Fruit fly (Drosophila melanogaster) whole organism, embryonic: ENCODE measurements around the gene CG13086.

Source experiments
- B-H2 ChIP-seq: fragments of 200-800 bp; sonication (Bioruptor generic); optimal IDR thresholded peaks from 2 replicates; lab custom pipeline; 2018; ENCODE audit warnings: missing biosample characterization, mild to moderate bottlenecking, missing genetic modification characterization
- CG11247 ChIP-seq: fragments of 200-800 bp; sonication (Bioruptor generic); IDR thresholded peaks from 2 replicates; pipeline ENCODE4 v1.3.6; 2022; ENCODE audit warnings: missing biosample characterization, missing genetic modification characterization
- CG11456 ChIP-seq: fragments of 200-800 bp; sonication (Bioruptor generic); IDR thresholded peaks from 3 replicates; pipeline ENCODE4 v1.3.6; 2022; ENCODE audit warnings: missing biosample characterization, missing genetic modification characterization
- CG11695 ChIP-seq: fragments of 200-800 bp; sonication (Bioruptor generic); IDR thresholded peaks from 3 replicates; pipeline ENCODE4 v1.3.6; 2022; ENCODE audit warnings: missing biosample characterization, missing genetic modification characterization
- CG13123 ChIP-seq: fragments of 200-800 bp; sonication (Bioruptor generic); optimal IDR thresholded peaks from 2 replicates; lab custom pipeline; 2016; ENCODE audit warnings: missing biosample characterization, missing genetic modification characterization
- CG16815 ChIP-seq: fragments of 200-800 bp; sonication (Bioruptor generic); optimal IDR thresholded peaks from 3 replicates; lab custom pipeline; 2017; ENCODE audit warnings: missing biosample characterization, mild to moderate bottlenecking, missing genetic modification characterization
- CG17612 ChIP-seq: fragments of 200-800 bp; sonication (Bioruptor generic); IDR thresholded peaks from 2 replicates; pipeline ENCODE4 v1.3.6; 2022; ENCODE audit warnings: missing biosample characterization, missing genetic modification characterization
- CG3726 ChIP-seq: fragments of 200-800 bp; sonication (Bioruptor generic); IDR thresholded peaks from 3 replicates; pipeline ENCODE4, ENCODE4 v1.3.6; 2022; ENCODE audit warnings: missing biosample characterization, missing genetic modification characterization
- CG6254 ChIP-seq: fragments of 200-800 bp; sonication (Bioruptor generic); optimal IDR thresholded peaks from 3 replicates; lab custom pipeline; 2017; ENCODE audit warnings: mild to moderate bottlenecking, missing biosample characterization, missing genetic modification reagents, missing genetic modification characterization
- CG9727 ChIP-seq: fragments of 200-800 bp; sonication (Bioruptor generic); optimal IDR thresholded peaks from 3 replicates; lab custom pipeline; 2017; ENCODE audit warnings: missing biosample characterization, mild to moderate bottlenecking, missing genetic modification characterization
- CG9797 ChIP-seq: fragments of 200-800 bp; sonication (Bioruptor generic); optimal IDR thresholded peaks from 3 replicates; lab custom pipeline; 2018; ENCODE audit warnings: missing biosample characterization, mild to moderate bottlenecking, missing genetic modification characterization
- CG9817 ChIP-seq: fragments of 200-800 bp; sonication (Bioruptor generic); optimal IDR thresholded peaks from 2 replicates; lab custom pipeline; 2018; ENCODE audit warnings: missing biosample characterization, mild to moderate bottlenecking, missing genetic modification characterization, moderate library complexity
- CG9932 ChIP-seq: fragments of 200-800 bp; sonication (Bioruptor generic); IDR thresholded peaks from 2 replicates; pipeline ENCODE4 v1.3.6; 2022; ENCODE audit warnings: missing biosample characterization, missing genetic modification characterization
- Chrac-16 ChIP-seq: fragments of 200-800 bp; sonication (Bioruptor generic); optimal IDR thresholded peaks from 3 replicates; lab custom pipeline; 2016; ENCODE audit warnings: missing biosample characterization, missing genetic modification characterization
- Dad ChIP-seq: fragments of 200-800 bp; sonication (Bioruptor generic); optimal IDR thresholded peaks from 3 replicates; lab custom pipeline; 2016; ENCODE audit warnings: missing biosample characterization, missing genetic modification characterization
- Dfd ChIP-seq, 2 experiments: fragments of >200 bp; optimal IDR thresholded peaks; 2 replicates each; lab custom pipeline; 2017; ENCODE audit warnings: missing biosample characterization in 2 of 2, missing genetic modification characterization in 2 of 2
- Ets97D ChIP-seq: fragments of 200-800 bp; sonication (Bioruptor generic); optimal IDR thresholded peaks from 3 replicates; lab custom pipeline; 2016; ENCODE audit warnings: missing biosample characterization, missing genetic modification characterization
- Hmr ChIP-seq: fragments of 200-800 bp; sonication (Bioruptor generic); optimal IDR thresholded peaks from 3 replicates; lab custom pipeline; 2017; ENCODE audit warnings: mild to moderate bottlenecking, missing biosample characterization, missing genetic modification reagents, missing genetic modification characterization
- Hr3 ChIP-seq: fragments of 200-800 bp; sonication (Bioruptor generic); optimal IDR thresholded peaks from 3 replicates; lab custom pipeline; 2016; ENCODE audit warnings: missing biosample characterization, missing genetic modification characterization
- Hr39 ChIP-seq: fragments of >200 bp; optimal IDR thresholded peaks from 2 replicates; lab custom pipeline; 2017
- Hr51 ChIP-seq, 2 experiments: fragments of 200-800 bp; sonication (Bioruptor generic); optimal IDR thresholded peaks; 2 replicates in 1 of 2; 3 replicates in 1 of 2; lab custom pipeline; 2016 to 2018; ENCODE audit warnings: missing biosample characterization in 2 of 2, missing genetic modification characterization in 2 of 2, mild to moderate bottlenecking in 1 of 2, moderate library complexity in 1 of 2
- Mad ChIP-seq: fragments of 200-800 bp; sonication (Bioruptor generic); optimal IDR thresholded peaks from 2 replicates; lab custom pipeline; 2016; ENCODE audit warnings: missing biosample characterization, missing genetic modification characterization
- Opbp ChIP-seq: fragments of 200-800 bp; sonication (Bioruptor generic); IDR thresholded peaks from 3 replicates; pipeline ENCODE4 v1.3.6; 2022; ENCODE audit warnings: missing biosample characterization, missing genetic modification characterization; ENCODE audit not compliant: partially characterized antibody
- Stat92E ChIP-seq, 3 experiments: fragments of >200 bp in 2 of 3; fragments of 200-800 bp in 1 of 3; sonication (Bioruptor generic) in 1 of 3; optimal IDR thresholded peaks; 2 replicates each; lab custom pipeline; 2017 to 2019; ENCODE audit warnings: missing biosample characterization in 3 of 3, missing genetic modification characterization in 3 of 3, mild to moderate bottlenecking in 1 of 3, moderate library complexity in 1 of 3
- Xbp1 ChIP-seq: fragments of 200-800 bp; sonication (Bioruptor generic); optimal IDR thresholded peaks from 3 replicates; lab custom pipeline; 2016; ENCODE audit warnings: missing biosample characterization, mild to moderate bottlenecking, missing genetic modification characterization
- bcd ChIP-seq: fragments of 200-800 bp; sonication (Bioruptor generic); optimal IDR thresholded peaks from 2 replicates; lab custom pipeline; 2017; ENCODE audit warnings: missing biosample characterization, mild to moderate bottlenecking, missing genetic modification characterization
- bsh ChIP-seq, 2 experiments: fragments of 200-800 bp; sonication (Bioruptor generic); optimal IDR thresholded peaks; 2 replicates each; lab custom pipeline; 2017 to 2018; ENCODE audit warnings: mild to moderate bottlenecking in 2 of 2, missing biosample characterization in 2 of 2, missing genetic modification characterization in 2 of 2, moderate library complexity in 1 of 2
- chm ChIP-seq: fragments of 200-800 bp; sonication (Bioruptor generic); IDR thresholded peaks from 2 replicates; pipeline ENCODE4 v1.3.6; 2022; ENCODE audit warnings: missing biosample characterization, missing genetic modification characterization
- crol ChIP-seq: fragments of 200-800 bp; sonication (Bioruptor generic); IDR thresholded peaks from 2 replicates; pipeline ENCODE4 v1.3.6; 2022; ENCODE audit warnings: missing biosample characterization, missing genetic modification characterization
- ftz-f1 ChIP-seq: fragments of 200-800 bp; sonication (Bioruptor generic); optimal IDR thresholded peaks from 2 replicates; lab custom pipeline; 2016; ENCODE audit warnings: missing biosample characterization, missing genetic modification characterization
- grau ChIP-seq: fragments of 200-800 bp; optimal IDR thresholded peaks from 3 replicates; lab custom pipeline; 2019; ENCODE audit warnings: missing biosample characterization, mild to moderate bottlenecking, missing genetic modification characterization, moderate library complexity
- grn ChIP-seq: fragments of 200-800 bp; sonication (Bioruptor generic); optimal IDR thresholded peaks from 3 replicates; lab custom pipeline; 2017; ENCODE audit warnings: missing biosample characterization, missing genetic modification characterization
- gsb ChIP-seq: fragments of 200-800 bp; sonication (Bioruptor generic); IDR thresholded peaks from 2 replicates; pipeline ENCODE4 v1.3.6; 2022; ENCODE audit warnings: missing biosample characterization, missing genetic modification characterization
- kah ChIP-seq: fragments of 200-800 bp; sonication (Bioruptor generic); optimal IDR thresholded peaks from 2 replicates; lab custom pipeline; 2018; ENCODE audit warnings: missing biosample characterization, mild to moderate bottlenecking, missing genetic modification characterization
- nmo ChIP-seq: fragments of 200-800 bp; sonication (Bioruptor generic); optimal IDR thresholded peaks from 2 replicates; lab custom pipeline; 2018; ENCODE audit warnings: missing biosample characterization, mild to moderate bottlenecking, missing genetic modification characterization, moderate library complexity
- nom ChIP-seq: fragments of 200-800 bp; sonication (Bioruptor generic); optimal IDR thresholded peaks from 2 replicates; lab custom pipeline; 2017; ENCODE audit warnings: missing biosample characterization, missing genetic modification characterization, mild to moderate bottlenecking, moderate library complexity, missing genetic modification reagents
- onecut ChIP-seq: fragments of 200-800 bp; sonication (Bioruptor generic); IDR thresholded peaks from 2 replicates; pipeline ENCODE4 v1.3.6; 2022; ENCODE audit warnings: missing biosample characterization, missing genetic modification characterization
- otp ChIP-seq: fragments of 200-800 bp; sonication (Bioruptor generic); IDR thresholded peaks from 3 replicates; pipeline ENCODE4, ENCODE4 v1.3.6; 2022; ENCODE audit warnings: missing biosample characterization, missing genetic modification characterization
- pan ChIP-seq, 4 experiments: fragments of >200 bp in 3 of 4; fragments of 200-800 bp in 1 of 4; sonication (Bioruptor generic) in 1 of 4; optimal IDR thresholded peaks in 3 of 4; IDR thresholded peaks in 1 of 4; 2 replicates each; pipeline versions ENCODE4 v1.3.6 to Lab custom; 2017 to 2022; ENCODE audit warnings: missing biosample characterization in 2 of 4, missing genetic modification characterization in 2 of 4, mixed read lengths in 1 of 4
- ro ChIP-seq: fragments of 200-800 bp; sonication (Bioruptor generic); IDR thresholded peaks from 2 replicates; pipeline ENCODE4 v1.3.6; 2022; ENCODE audit warnings: missing biosample characterization, missing genetic modification characterization
- sc ChIP-seq, 3 experiments: fragments of >200 bp in 2 of 3; fragments of 200-800 bp in 1 of 3; sonication (Bioruptor generic) in 1 of 3; optimal IDR thresholded peaks; 2 replicates in 2 of 3; 3 replicates in 1 of 3; lab custom pipeline; 2017; ENCODE audit warnings: mild to moderate bottlenecking in 1 of 3, missing biosample characterization in 1 of 3, missing genetic modification characterization in 1 of 3, missing genetic modification reagents in 1 of 3
- sens ChIP-seq: fragments of 200-800 bp; sonication (Bioruptor generic); peaks from one replicate; lab custom pipeline; 2016; ENCODE audit warnings: missing biosample characterization, missing genetic modification characterization
- slbo ChIP-seq: fragments of 200-800 bp; sonication (Bioruptor generic); IDR thresholded peaks from 2 replicates; pipeline ENCODE4 v1.3.6; 2022; ENCODE audit warnings: missing biosample characterization, missing genetic modification characterization
- so ChIP-seq: fragments of 200-800 bp; sonication (Bioruptor generic); IDR thresholded peaks from 3 replicates; pipeline ENCODE4 v1.3.6; 2022; ENCODE audit warnings: missing biosample characterization, missing genetic modification characterization
- sob ChIP-seq: fragments of 200-800 bp; sonication (Bioruptor generic); IDR thresholded peaks from 2 replicates; pipeline ENCODE4 v1.3.6; 2022; ENCODE audit warnings: missing biosample characterization, missing genetic modification characterization
- unc-4 ChIP-seq: fragments of 200-800 bp; sonication (Bioruptor generic); IDR thresholded peaks from 2 replicates; pipeline ENCODE4 v1.3.6; 2022; ENCODE audit warnings: missing biosample characterization, missing genetic modification characterization; ENCODE audit not compliant: partially characterized antibody

Gene CG13086

dm6 chr2L:19361632-19362142 lies 2.5 kb upstream of the CG13086 start (continued):
- TF ChIP-seq Dfd (GFP tag; optimal IDR thresholded peaks at IDR 0.05; lab: Kevin White, UChicago) (no peak), CG9797 (GFP tag; lab: Kevin White, UChicago) (no peak), Ets97D (GFP tag; lab: Kevin White, UChicago) (no peak), onecut (GFP tag; lab: Robert Waterston, UW) (no peak), Hr51 (GFP tag; optimal IDR thresholded peaks at IDR 0.05; lab: Kevin White, UChicago) (peak in 1 of 2 experiments; percentile 1), Dad (no peak), bsh (GFP tag; optimal IDR thresholded peaks at IDR 0.05; lab: Kevin White, UChicago) (peak; percentile 1 to 17), CG11695 (GFP tag; lab: Robert Waterston, UW) (no peak), CG9727 (GFP tag; lab: Kevin White, UChicago) (no peak), CG9932 (no peak), grn (no peak), CG6254 (GFP tag; lab: Kevin White, UChicago) (no peak), nmo (GFP tag; lab: Kevin White, UChicago) (peak; percentile 32), otp (GFP tag; lab: Robert Waterston, UW) (no peak), chm (GFP tag; lab: Robert Waterston, UW) (0 out of 2 replicates have a peak, but pooled peaks have one; percentile 13), Hmr (GFP tag; lab: Kevin White, UChicago) (peak; percentile 8), ro (GFP tag; lab: Robert Waterston, UW) (no peak), nom (peak; percentile 16), gsb (no peak), Xbp1 (no peak), CG3726 (GFP tag; lab: Robert Waterston, UW) (no peak), unc-4 (GFP tag; lab: Robert Waterston, UW) (no peak), CG11247 (GFP tag; lab: Robert Waterston, UW) (no peak), CG11456 (no peak), bcd (GFP tag; lab: Kevin White, UChicago) (no peak), CG17612 (GFP tag; lab: Robert Waterston, UW) (no peak), CG16815 (GFP tag; lab: Kevin White, UChicago) (no peak), sob (GFP tag; lab: Robert Waterston, UW) (no peak), kah (no peak), pan (optimal IDR thresholded peaks at IDR 0.05; lab: Kevin White, UChicago) (no peak), pan (GFP tag; optimal IDR thresholded peaks at IDR 0.05 in 1 of 2, IDR thresholded peaks at IDR 0.05 in 1 of 2) (no peak), CG13123 (GFP tag; lab: Kevin White, UChicago) (no peak), Opbp (GFP tag; lab: Robert Waterston, UW) (no peak), sens (GFP tag; lab: Kevin White, UChicago) (peak; percentile 80), grau (tag; lab: Kevin White, UChicago) (peak; percentile 35), Hr39 (lab: Kevin White, UChicago) (no peak), so (GFP tag; lab: Robert Waterston, UW) (no peak), Chrac-16 (no peak), ftz-f1 (no peak), sc (optimal IDR thresholded peaks at IDR 0.05; lab: Kevin White, UChicago) (no peak), sc (GFP tag; optimal IDR thresholded peaks at IDR 0.05; lab: Kevin White, UChicago) (no peak), slbo (GFP tag; lab: Robert Waterston, UW) (no peak), B-H2 (GFP tag; lab: Kevin White, UChicago) (no peak), Hr3 (no peak), Stat92E (GFP tag; optimal IDR thresholded peaks at IDR 0.05; lab: Kevin White, UChicago) (peak in 1 of 3 experiments; percentile 71), crol (GFP tag; lab: Robert Waterston, UW) (peak; percentile 69), CG9817 (tag; lab: Kevin White, UChicago) (no peak), Mad (no peak)
